Worm (Caenorhabditis elegans): Measurements from ENCODE around the gene cyp-35C1.

ce11 chrV:13918341-13918740 lies 20.1 kb upstream of the cyp-35C1 start, which contains the start of gene str-250:
- TF ChIP-seq unc-62 (GFP tag; optimal IDR thresholded peaks at IDR 0.05): no peak
- TF ChIP-seq nhr-28 (tag; optimal IDR thresholded peaks at IDR 0.05): no peak
- TF ChIP-seq lsy-2 (tag; optimal IDR thresholded peaks at IDR 0.05): no peak
- TF ChIP-seq lin-13 (tag; optimal IDR thresholded peaks at IDR 0.05): no peak

Data from whole organism, mixed stage, embryonic.